Worm (Caenorhabditis elegans) whole organism, late embryonic: ENCODE data around the gene Y62H9A.2.

Experiments
- T23F11.4 ChIP-seq: fragments of 200-800 bp; sonication (Bioruptor generic); optimal IDR thresholded peaks from 2 replicates; lab custom pipeline; 2018; ENCODE audit warnings: mild to moderate bottlenecking, missing genetic modification characterization, missing compliant biosample characterization
- ama-1 ChIP-seq: fragments of 150-350 bp; optimal IDR thresholded peaks from 2 replicates; lab custom pipeline; 2014
- ceh-14 ChIP-seq: sonication (generic microtip); optimal IDR thresholded peaks from 2 replicates; lab custom pipeline; 2016; ENCODE audit warnings: missing genotype, missing genetic modification characterization, missing compliant biosample characterization
- ceh-18 ChIP-seq: sonication (generic microtip); optimal IDR thresholded peaks from 2 replicates; lab custom pipeline; 2016; ENCODE audit warnings: missing genetic modification characterization, missing compliant biosample characterization
- che-1 ChIP-seq: sonication (generic microtip); optimal IDR thresholded peaks from 2 replicates; lab custom pipeline; 2016; ENCODE audit warnings: mild to moderate bottlenecking, missing genetic modification characterization, missing compliant biosample characterization
- dmd-4 ChIP-seq: sonication (generic microtip); optimal IDR thresholded peaks from 2 replicates; lab custom pipeline; 2016; ENCODE audit warnings: borderline replicate concordance, missing genetic modification characterization, missing compliant biosample characterization
- elt-4 ChIP-seq: sonication (generic microtip); optimal IDR thresholded peaks from 2 replicates; lab custom pipeline; 2016; ENCODE audit warnings: missing genetic modification characterization, missing compliant biosample characterization
- ets-4 ChIP-seq: sonication (generic microtip); optimal IDR thresholded peaks from 2 replicates; lab custom pipeline; 2016; ENCODE audit warnings: missing genetic modification characterization, missing compliant biosample characterization
- hlh-30 ChIP-seq: sonication (generic microtip); optimal IDR thresholded peaks from 2 replicates; lab custom pipeline; 2017; ENCODE audit warnings: antibody characterized with exemption, missing genetic modification characterization, missing compliant biosample characterization; ENCODE audit not compliant: insufficient read depth
- hlh-8 ChIP-seq: sonication (generic microtip); optimal IDR thresholded peaks from 2 replicates; lab custom pipeline; 2016; ENCODE audit warnings: missing genotype, missing genetic modification characterization, missing compliant biosample characterization
- lim-6 ChIP-seq: sonication (generic microtip); optimal IDR thresholded peaks from 2 replicates; lab custom pipeline; 2016; ENCODE audit warnings: missing genetic modification characterization, missing compliant biosample characterization
- madf-2 ChIP-seq: sonication (generic microtip); optimal IDR thresholded peaks from 2 replicates; lab custom pipeline; 2017; ENCODE audit warnings: missing genetic modification characterization, missing compliant biosample characterization
- nhr-11 ChIP-seq: fragments of 150-350 bp; optimal IDR thresholded peaks from 2 replicates; lab custom pipeline; 2014; ENCODE audit warnings: missing biosample characterization, missing genetic modification characterization
- pat-9 ChIP-seq: fragments of 200-800 bp; sonication (Bioruptor generic); optimal IDR thresholded peaks from 2 replicates; lab custom pipeline; 2018; ENCODE audit warnings: mild to moderate bottlenecking, missing genetic modification characterization, moderate library complexity, missing compliant biosample characterization
- pqm-1 ChIP-seq: sonication (generic microtip); optimal IDR thresholded peaks from 2 replicates; lab custom pipeline; 2016; ENCODE audit warnings: missing genetic modification characterization, missing compliant biosample characterization
- sdc-2 ChIP-seq: sonication (generic microtip); optimal IDR thresholded peaks from 2 replicates; lab custom pipeline; 2016; ENCODE audit warnings: missing genotype, missing genetic modification characterization, missing compliant biosample characterization
- sox-2 ChIP-seq: fragments of 200-800 bp; sonication (Bioruptor generic); IDR thresholded peaks from 2 replicates; pipeline ENCODE4 v1.3.6; 2022; ENCODE audit warnings: missing genetic modification reagents, missing genetic modification characterization, missing compliant biosample characterization
- syd-9 ChIP-seq: sonication (generic microtip); optimal IDR thresholded peaks from 2 replicates; lab custom pipeline; 2016; ENCODE audit warnings: mild to moderate bottlenecking, missing genetic modification characterization, moderate library complexity, missing compliant biosample characterization
- ttx-3 ChIP-seq: sonication (generic microtip); optimal IDR thresholded peaks from 2 replicates; lab custom pipeline; 2016; ENCODE audit warnings: missing genetic modification reagents, missing genetic modification characterization, missing compliant biosample characterization
- unc-3 ChIP-seq, 2 experiments: fragments of 200-800 bp in 1 of 2; sonication (Bioruptor generic) in 1 of 2; sonication (generic microtip) in 1 of 2; conservative IDR thresholded peaks in 1 of 2; optimal IDR thresholded peaks in 1 of 2; 2 replicates each; pipeline versions ENCODE4 v1.3.6 to Lab custom; 2016 to 2022; ENCODE audit warnings: missing compliant biosample characterization in 2 of 2, missing genetic modification characterization in 2 of 2, missing genetic modification reagents in 1 of 2
- zip-5 ChIP-seq: sonication (generic microtip); optimal IDR thresholded peaks from 2 replicates; lab custom pipeline; 2016; ENCODE audit warnings: missing genetic modification characterization, missing compliant biosample characterization

The Y62H9A.2 gene

ce11 chrX:11828661-11829060 is 49.3 kb downstream of the Y62H9A.2 start:
- TF ChIP-seq unc-3 (GFP tag; conservative IDR thresholded peaks at IDR 0.05; lab: Robert Waterston, UW), result no peak
- TF ChIP-seq unc-3 (tag; optimal IDR thresholded peaks at IDR 0.05; lab: Kevin White, UChicago), result no peak
- no peak for TF ChIP-seq ceh-14 (tag; lab: Kevin White, UChicago)
- TF ChIP-seq ttx-3 (tag; lab: Kevin White, UChicago), result no peak
- TF ChIP-seq lim-6 (tag; lab: Kevin White, UChicago), result no peak
- TF ChIP-seq ets-4 (tag; lab: Kevin White, UChicago), result no peak
- no peak for TF ChIP-seq dmd-4 (tag; lab: Kevin White, UChicago)
- TF ChIP-seq ama-1 (lab: Kevin White, UChicago), result no peak
- no peak for TF ChIP-seq che-1
- no peak for TF ChIP-seq elt-4 (tag; lab: Kevin White, UChicago)
- no peak for TF ChIP-seq pqm-1 (tag; lab: Kevin White, UChicago)
- TF ChIP-seq syd-9 (tag; lab: Kevin White, UChicago), result no peak
- no peak for TF ChIP-seq sox-2
- TF ChIP-seq pat-9 (tag; lab: Kevin White, UChicago), result no peak
- no peak for TF ChIP-seq T23F11.4 (GFP tag; lab: Kevin White, UChicago)
- no peak for TF ChIP-seq hlh-30

ce11 chrX:11827528-11827927 is 50.5 kb downstream of the Y62H9A.2 start:
- TF ChIP-seq hlh-8 (tag; lab: Kevin White, UChicago) (no peak), zip-5 (tag; lab: Kevin White, UChicago) (no peak), sox-2 (no peak), madf-2 (no peak), dmd-4 (tag; lab: Kevin White, UChicago) (no peak), ceh-18 (no peak), sdc-2 (no peak), syd-9 (tag; lab: Kevin White, UChicago) (no peak), nhr-11 (tag; lab: Kevin White, UChicago) (no peak)
- TF ChIP-seq, all 69 proteins: peak for 0
